Worm (Caenorhabditis elegans) whole organism, late embryonic: ENCODE measurements around the gene srt-16.

Experiments used
- C08G9.2 ChIP-seq: sonication (generic microtip); optimal IDR thresholded peaks from 2 replicates; lab custom pipeline; 2016; ENCODE audit warnings: mild to moderate bottlenecking, missing genetic modification characterization, moderate library complexity, missing compliant biosample characterization
- C38D4.7 ChIP-seq: fragments of 200-800 bp; sonication (Bioruptor generic); optimal IDR thresholded peaks from 2 replicates; lab custom pipeline; 2018; ENCODE audit warnings: mild to moderate bottlenecking, missing genetic modification characterization, moderate library complexity, missing compliant biosample characterization
- Y22D7AL.16 ChIP-seq: sonication (generic microtip); optimal IDR thresholded peaks from 2 replicates; lab custom pipeline; 2016; ENCODE audit warnings: missing genetic modification characterization, missing compliant biosample characterization
- ahr-1 ChIP-seq: sonication (generic microtip); optimal IDR thresholded peaks from 2 replicates; lab custom pipeline; 2016; ENCODE audit warnings: missing genetic modification characterization, missing compliant biosample characterization
- ceh-14 ChIP-seq: sonication (generic microtip); optimal IDR thresholded peaks from 2 replicates; lab custom pipeline; 2016; ENCODE audit warnings: missing genotype, missing genetic modification characterization, missing compliant biosample characterization
- ceh-18 ChIP-seq: sonication (generic microtip); optimal IDR thresholded peaks from 2 replicates; lab custom pipeline; 2016; ENCODE audit warnings: missing genetic modification characterization, missing compliant biosample characterization
- ceh-2 ChIP-seq: sonication (generic microtip); optimal IDR thresholded peaks from 2 replicates; lab custom pipeline; 2016; ENCODE audit warnings: missing genotype, missing genetic modification characterization, missing compliant biosample characterization
- ceh-30 ChIP-seq: fragments of 150-350 bp; optimal IDR thresholded peaks from 2 replicates; lab custom pipeline; 2014; ENCODE audit warnings: missing biosample characterization, missing genetic modification characterization
- ceh-34 ChIP-seq: sonication (generic microtip); optimal IDR thresholded peaks from 2 replicates; lab custom pipeline; 2016; ENCODE audit warnings: mild to moderate bottlenecking, missing genetic modification characterization, missing compliant biosample characterization
- che-1 ChIP-seq: sonication (generic microtip); optimal IDR thresholded peaks from 2 replicates; lab custom pipeline; 2016; ENCODE audit warnings: mild to moderate bottlenecking, missing genetic modification characterization, missing compliant biosample characterization
- dve-1 ChIP-seq: sonication (generic microtip); optimal IDR thresholded peaks from 2 replicates; lab custom pipeline; 2017; ENCODE audit warnings: antibody characterized with exemption, mild to moderate bottlenecking, missing genetic modification characterization, missing compliant biosample characterization
- elt-4 ChIP-seq: sonication (generic microtip); optimal IDR thresholded peaks from 2 replicates; lab custom pipeline; 2016; ENCODE audit warnings: missing genetic modification characterization, missing compliant biosample characterization
- ets-4 ChIP-seq: sonication (generic microtip); optimal IDR thresholded peaks from 2 replicates; lab custom pipeline; 2016; ENCODE audit warnings: missing genetic modification characterization, missing compliant biosample characterization
- eyg-1 ChIP-seq: sonication (generic microtip); optimal IDR thresholded peaks from 2 replicates; lab custom pipeline; 2016; ENCODE audit warnings: missing genotype, missing genetic modification characterization, missing compliant biosample characterization
- fax-1 ChIP-seq: sonication (generic microtip); optimal IDR thresholded peaks from 2 replicates; lab custom pipeline; 2016; ENCODE audit warnings: missing genotype, missing genetic modification characterization, missing compliant biosample characterization
- fkh-6 ChIP-seq: sonication (generic microtip); optimal IDR thresholded peaks from 2 replicates; lab custom pipeline; 2016; ENCODE audit warnings: missing genetic modification characterization, missing compliant biosample characterization
- hlh-15 ChIP-seq: sonication (generic microtip); optimal IDR thresholded peaks from 2 replicates; lab custom pipeline; 2016; ENCODE audit warnings: missing genetic modification characterization, missing compliant biosample characterization
- hlh-6 ChIP-seq: sonication (generic microtip); optimal IDR thresholded peaks from 2 replicates; lab custom pipeline; 2016; ENCODE audit warnings: missing genotype, missing genetic modification characterization, missing compliant biosample characterization
- hlh-8 ChIP-seq: sonication (generic microtip); optimal IDR thresholded peaks from 2 replicates; lab custom pipeline; 2016; ENCODE audit warnings: missing genotype, missing genetic modification characterization, missing compliant biosample characterization
- mec-3 ChIP-seq: sonication (generic microtip); optimal IDR thresholded peaks from 2 replicates; lab custom pipeline; 2016; ENCODE audit warnings: borderline replicate concordance, missing genetic modification characterization, missing compliant biosample characterization
- nfya-1 ChIP-seq: sonication (generic microtip); optimal IDR thresholded peaks from 2 replicates; lab custom pipeline; 2017; ENCODE audit warnings: missing genetic modification characterization, mild to moderate bottlenecking, missing compliant biosample characterization, antibody characterized with exemption, moderate library complexity
- npax-4 ChIP-seq: sonication (generic microtip); optimal IDR thresholded peaks from 2 replicates; lab custom pipeline; 2016; ENCODE audit warnings: missing genetic modification characterization, missing compliant biosample characterization
- odd-2 ChIP-seq: sonication (generic microtip); optimal IDR thresholded peaks from 2 replicates; lab custom pipeline; 2017; ENCODE audit warnings: antibody characterized with exemption, mild to moderate bottlenecking, missing genetic modification characterization, missing compliant biosample characterization
- pax-1 ChIP-seq: fragments of 150-350 bp; optimal IDR thresholded peaks from 2 replicates; lab custom pipeline; 2014; ENCODE audit warnings: missing biosample characterization, missing genetic modification characterization
- pha-2 ChIP-seq: sonication (generic microtip); optimal IDR thresholded peaks from 2 replicates; lab custom pipeline; 2017; ENCODE audit warnings: mild to moderate bottlenecking, missing genetic modification characterization, missing compliant biosample characterization
- pha-4 ChIP-seq: fragments of 150-350 bp; optimal IDR thresholded peaks from 2 replicates; lab custom pipeline; 2018; ENCODE audit warnings: missing biosample characterization, missing genetic modification reagents, missing genetic modification characterization
- pros-1 ChIP-seq: fragments of 150-350 bp; optimal IDR thresholded peaks from 2 replicates; lab custom pipeline; 2014; ENCODE audit warnings: missing biosample characterization, missing genetic modification reagents, missing genetic modification characterization
- ref-2 ChIP-seq: sonication (generic microtip); optimal IDR thresholded peaks from 2 replicates; lab custom pipeline; 2016; ENCODE audit warnings: missing genetic modification characterization, missing compliant biosample characterization
- rnt-1 ChIP-seq: sonication (generic microtip); optimal IDR thresholded peaks from 2 replicates; lab custom pipeline; 2016; ENCODE audit warnings: missing genetic modification characterization, missing compliant biosample characterization
- sdc-2 ChIP-seq: sonication (generic microtip); optimal IDR thresholded peaks from 2 replicates; lab custom pipeline; 2016; ENCODE audit warnings: missing genotype, missing genetic modification characterization, missing compliant biosample characterization
- sox-4 ChIP-seq: sonication (generic microtip); optimal IDR thresholded peaks from 2 replicates; lab custom pipeline; 2017; ENCODE audit warnings: mild to moderate bottlenecking, missing genetic modification characterization, inconsistent platforms, missing compliant biosample characterization
- tbx-2 ChIP-seq: sonication (generic microtip); optimal IDR thresholded peaks from 2 replicates; lab custom pipeline; 2016; ENCODE audit warnings: missing genetic modification characterization, missing compliant biosample characterization
- tbx-7 ChIP-seq: sonication (generic microtip); optimal IDR thresholded peaks from 2 replicates; lab custom pipeline; 2016; ENCODE audit warnings: missing genotype, missing genetic modification characterization, missing compliant biosample characterization
- ttx-3 ChIP-seq: sonication (generic microtip); optimal IDR thresholded peaks from 2 replicates; lab custom pipeline; 2016; ENCODE audit warnings: missing genetic modification reagents, missing genetic modification characterization, missing compliant biosample characterization
- unc-3 ChIP-seq, 2 experiments: fragments of 200-800 bp in 1 of 2; sonication (Bioruptor generic) in 1 of 2; sonication (generic microtip) in 1 of 2; conservative IDR thresholded peaks in 1 of 2; optimal IDR thresholded peaks in 1 of 2; 2 replicates each; pipeline versions ENCODE4 v1.3.6 to Lab custom; 2016 to 2022; ENCODE audit warnings: missing compliant biosample characterization in 2 of 2, missing genetic modification characterization in 2 of 2, missing genetic modification reagents in 1 of 2
- unc-86 ChIP-seq: sonication (generic microtip); optimal IDR thresholded peaks from 2 replicates; lab custom pipeline; 2016; ENCODE audit warnings: missing genetic modification characterization, missing compliant biosample characterization
- ztf-16 ChIP-seq: sonication (generic microtip); optimal IDR thresholded peaks from 2 replicates; lab custom pipeline; 2017; ENCODE audit warnings: missing genetic modification characterization, missing compliant biosample characterization

srt-16 gene

DNA sequence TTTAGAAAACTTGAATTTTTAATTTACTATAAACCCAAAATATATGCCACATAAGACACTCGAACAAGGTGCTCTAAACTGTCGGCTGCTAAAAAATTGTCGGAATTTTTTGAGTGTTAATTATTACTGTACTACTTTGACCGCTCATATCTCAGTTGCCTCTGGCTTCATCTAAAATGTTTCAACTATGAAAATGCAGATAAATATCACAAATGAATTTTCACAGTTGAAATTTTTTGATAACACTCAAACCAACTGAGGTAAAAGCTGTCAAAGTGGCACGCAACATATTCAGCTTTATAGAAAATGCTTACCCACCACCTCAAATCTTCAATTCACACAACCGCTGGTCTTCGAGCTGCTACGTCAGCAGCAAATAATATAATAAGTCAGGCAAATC is 24.4 kb upstream of the srt-16 start, which contains the start of gene acs-21:
acs-21 (plus strand) TSS at position 301 of the 400 bp plus-strand sequence.
- no peak for TF ChIP-seq tbx-7 (tag; lab: Kevin White, UChicago)
- TF ChIP-seq ahr-1, result no peak
- no peak for TF ChIP-seq fax-1 (tag; lab: Kevin White, UChicago)

DNA sequence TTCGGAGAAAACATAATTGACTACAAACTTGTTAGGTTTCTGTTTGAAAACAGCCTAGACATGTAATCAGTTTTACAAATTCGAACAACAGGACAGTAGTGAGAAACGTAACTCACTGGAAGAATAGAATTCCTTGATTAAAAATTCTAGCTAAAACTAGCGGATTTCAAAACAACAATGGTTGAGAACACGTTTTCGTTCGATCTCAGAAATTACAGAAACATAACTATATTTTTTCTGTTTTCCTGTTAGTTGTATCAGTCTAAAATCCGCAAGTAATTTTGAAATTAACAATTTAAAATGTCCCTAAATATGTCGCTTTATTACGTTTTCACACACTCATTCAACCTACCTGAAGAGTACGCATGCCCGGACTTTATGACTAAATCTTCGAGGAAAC is 21.9 kb upstream of the srt-16 start, which contains the start of gene srt-8:
srt-8 (plus strand) TSS at position 301 of the 400 bp plus-strand sequence.
- TF ChIP-seq dve-1 (tag; lab: Kevin White, UChicago), result no peak
- TF ChIP-seq pha-4 (tag; lab: Kevin White, UChicago), result no peak
- TF ChIP-seq unc-3 (GFP tag; conservative IDR thresholded peaks at IDR 0.05; lab: Robert Waterston, UW), result no peak
- TF ChIP-seq unc-3 (tag; optimal IDR thresholded peaks at IDR 0.05; lab: Kevin White, UChicago), result no peak
- no peak for TF ChIP-seq mec-3 (tag; lab: Kevin White, UChicago)
- TF ChIP-seq Y22D7AL.16 (tag; lab: Kevin White, UChicago), result no peak
- no peak for TF ChIP-seq ceh-18
- TF ChIP-seq ceh-14 (tag; lab: Kevin White, UChicago), result no peak
- no peak for TF ChIP-seq ttx-3 (tag; lab: Kevin White, UChicago)
- no peak for TF ChIP-seq C38D4.7 (GFP tag; lab: Kevin White, UChicago)
- TF ChIP-seq ref-2 (tag; lab: Kevin White, UChicago), result no peak
- TF ChIP-seq pros-1 (tag; lab: Kevin White, UChicago), result no peak
- no peak for TF ChIP-seq unc-86
- TF ChIP-seq tbx-2 (tag; lab: Kevin White, UChicago), result no peak
- TF ChIP-seq hlh-15, result no peak
- TF ChIP-seq ceh-30 (tag; lab: Kevin White, UChicago), result no peak
- no peak for TF ChIP-seq pax-1 (tag; lab: Kevin White, UChicago)
- no peak for TF ChIP-seq ztf-16 (tag; lab: Kevin White, UChicago)
- no peak for TF ChIP-seq fkh-6
- TF ChIP-seq che-1 (tag; lab: Kevin White, UChicago), result no peak
- no peak for TF ChIP-seq C08G9.2

DNA sequence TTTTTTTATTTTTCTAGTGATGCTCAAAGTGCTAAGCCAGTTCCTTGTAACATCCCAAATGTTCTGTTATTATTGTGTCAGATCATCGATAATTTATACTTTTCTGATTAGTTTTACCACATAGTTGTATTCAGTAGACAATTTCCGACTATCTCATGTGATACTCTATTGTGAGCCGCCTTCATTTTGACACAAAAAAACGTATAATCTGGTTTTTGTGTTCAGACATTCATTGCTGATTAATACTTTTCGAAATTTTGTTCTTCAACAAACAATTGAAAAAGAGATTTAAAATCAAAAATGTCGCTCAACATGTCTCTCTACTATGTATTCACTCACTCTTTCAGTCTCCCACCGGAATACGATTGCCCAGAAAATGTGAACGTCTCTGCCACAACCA is 17.2 kb upstream of the srt-16 start, which contains the start of gene srt-7:
srt-7 (plus strand) TSS at position 301 of the 400 bp plus-strand sequence.
- TF ChIP-seq hlh-6 (tag; lab: Kevin White, UChicago) (no peak), pax-1 (tag; lab: Kevin White, UChicago) (no peak), sox-4 (no peak), ceh-2 (tag; lab: Kevin White, UChicago) (no peak), hlh-8 (tag; lab: Kevin White, UChicago) (no peak), ets-4 (tag; lab: Kevin White, UChicago) (no peak), ceh-34 (tag; lab: Kevin White, UChicago) (no peak), elt-4 (tag; lab: Kevin White, UChicago) (no peak), fkh-6 (no peak), mec-3 (tag; lab: Kevin White, UChicago) (no peak), pha-2 (no peak), rnt-1 (tag; lab: Kevin White, UChicago) (no peak), pha-4 (tag; lab: Kevin White, UChicago) (no peak)

DNA sequence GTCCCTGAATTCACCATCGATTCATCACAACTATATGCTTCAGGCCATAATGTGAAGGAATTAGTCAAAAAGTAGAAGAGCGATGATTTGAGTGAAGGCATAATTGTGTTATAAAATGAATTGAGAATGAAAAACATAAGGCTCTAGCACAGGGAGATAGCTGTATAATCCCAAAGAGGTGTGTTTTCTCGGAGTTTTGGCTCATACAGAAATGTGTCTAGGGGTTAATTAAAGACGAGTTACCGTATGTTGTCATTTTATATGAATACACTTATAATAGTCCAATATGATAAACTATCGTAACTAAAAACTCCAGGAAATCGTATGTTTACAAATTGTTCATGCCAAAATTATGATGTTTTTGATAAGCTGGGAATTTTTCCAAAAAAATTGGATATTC is 16.5 kb upstream of the srt-16 start, which contains the start of gene srt-5:
srt-5 (minus strand) TSS at position 101 of the 400 bp plus-strand sequence.
- no peak for TF ChIP-seq sdc-2 (tag; lab: Kevin White, UChicago)
- no peak for TF ChIP-seq odd-2 (tag; lab: Kevin White, UChicago)
- TF ChIP-seq npax-4, result no peak
- no peak for TF ChIP-seq hlh-6 (tag; lab: Kevin White, UChicago)
- TF ChIP-seq nfya-1, result no peak
- TF ChIP-seq eyg-1, result no peak
- TF ChIP-seq ceh-18, result no peak
